Worm (Caenorhabditis elegans) whole organism, late embryonic: ENCODE data around the gene arf-1.

Source experiments
- ama-1 ChIP-seq: fragments of 150-350 bp; optimal IDR thresholded peaks from 2 replicates; lab custom pipeline; 2014
- ceh-14 ChIP-seq: sonication (generic microtip); optimal IDR thresholded peaks from 2 replicates; lab custom pipeline; 2016; ENCODE audit warnings: missing genotype, missing genetic modification characterization, missing compliant biosample characterization
- ceh-22 ChIP-seq: sonication (generic microtip); optimal IDR thresholded peaks from 2 replicates; lab custom pipeline; 2017; ENCODE audit warnings: missing biosample characterization, missing genetic modification characterization
- dve-1 ChIP-seq: sonication (generic microtip); optimal IDR thresholded peaks from 2 replicates; lab custom pipeline; 2017; ENCODE audit warnings: antibody characterized with exemption, mild to moderate bottlenecking, missing genetic modification characterization, missing compliant biosample characterization
- ets-4 ChIP-seq: sonication (generic microtip); optimal IDR thresholded peaks from 2 replicates; lab custom pipeline; 2016; ENCODE audit warnings: missing genetic modification characterization, missing compliant biosample characterization
- fkh-6 ChIP-seq: sonication (generic microtip); optimal IDR thresholded peaks from 2 replicates; lab custom pipeline; 2016; ENCODE audit warnings: missing genetic modification characterization, missing compliant biosample characterization
- nhr-11 ChIP-seq: fragments of 150-350 bp; optimal IDR thresholded peaks from 2 replicates; lab custom pipeline; 2014; ENCODE audit warnings: missing biosample characterization, missing genetic modification characterization
- pag-3 ChIP-seq: sonication (generic microtip); optimal IDR thresholded peaks from 2 replicates; lab custom pipeline; 2016; ENCODE audit warnings: missing compliant biosample characterization, missing genetic modification characterization, borderline replicate concordance
- pax-1 ChIP-seq: fragments of 150-350 bp; optimal IDR thresholded peaks from 2 replicates; lab custom pipeline; 2014; ENCODE audit warnings: missing biosample characterization, missing genetic modification characterization
- pha-4 ChIP-seq: fragments of 150-350 bp; optimal IDR thresholded peaks from 2 replicates; lab custom pipeline; 2018; ENCODE audit warnings: missing biosample characterization, missing genetic modification reagents, missing genetic modification characterization
- pqm-1 ChIP-seq: sonication (generic microtip); optimal IDR thresholded peaks from 2 replicates; lab custom pipeline; 2016; ENCODE audit warnings: missing genetic modification characterization, missing compliant biosample characterization
- pros-1 ChIP-seq: fragments of 150-350 bp; optimal IDR thresholded peaks from 2 replicates; lab custom pipeline; 2014; ENCODE audit warnings: missing biosample characterization, missing genetic modification reagents, missing genetic modification characterization
- ref-2 ChIP-seq: sonication (generic microtip); optimal IDR thresholded peaks from 2 replicates; lab custom pipeline; 2016; ENCODE audit warnings: missing genetic modification characterization, missing compliant biosample characterization
- sox-2 ChIP-seq: fragments of 200-800 bp; sonication (Bioruptor generic); IDR thresholded peaks from 2 replicates; pipeline ENCODE4 v1.3.6; 2022; ENCODE audit warnings: missing genetic modification reagents, missing genetic modification characterization, missing compliant biosample characterization

ce11 chrIII:5665710-5666109, 49.0 kb upstream of the arf-1 start:
- TF ChIP-seq ref-2 (tag; lab: Kevin White, UChicago) = no peak
- TF ChIP-seq ets-4 (tag; lab: Kevin White, UChicago) = no peak
- no peak for TF ChIP-seq pag-3 (tag; lab: Kevin White, UChicago)
- TF ChIP-seq sox-2 (GFP tag; lab: Robert Waterston, UW) = no peak
- TF ChIP-seq pha-4 = no peak
- no peak for TF ChIP-seq ceh-22 (tag; lab: Kevin White, UChicago)
- no peak for TF ChIP-seq dve-1 (tag; lab: Kevin White, UChicago)
- TF ChIP-seq nhr-11 (tag; lab: Kevin White, UChicago) = no peak
- no peak for TF ChIP-seq fkh-6 (tag; lab: Kevin White, UChicago)
- no peak for TF ChIP-seq pros-1 (tag; lab: Kevin White, UChicago)
- TF ChIP-seq ama-1 (lab: Kevin White, UChicago) = no peak
- TF ChIP-seq pqm-1 = no peak
- TF ChIP-seq pax-1 (tag; lab: Kevin White, UChicago) = no peak
- no peak for TF ChIP-seq ceh-14
